Fruit fly (Drosophila melanogaster): ENCODE results near the gene Sld5.

The Sld5 gene

dm6 chr3R:26055214-26055632, 1.1 kb downstream of the Sld5 start, which contains the start of gene Cmpk:
Cmpk (minus strand) TSS chr3R:26055438.
- TF ChIP-seq CG14711 (tag; optimal IDR thresholded peaks at IDR 0.05) (peak; percentile 77), CG12768 (GFP tag; optimal IDR thresholded peaks at IDR 0.05) (peak; percentile 87), cic (GFP tag; optimal IDR thresholded peaks at IDR 0.05) (peak; percentile 84), Mnt (GFP tag; optimal IDR thresholded peaks at IDR 0.05) (peak; percentile 90), pad (GFP tag; optimal IDR thresholded peaks at IDR 0.05) (peak; percentile 84), toe (GFP tag; optimal IDR thresholded peaks at IDR 0.05) (peak; percentile 56), CG11617 (GFP tag; optimal IDR thresholded peaks at IDR 0.05) (peak; percentile 77), CG7045 (GFP tag; optimal IDR thresholded peaks at IDR 0.05) (peak; percentile 68), kay (GFP tag; ENCODE audit: borderline replicate concordance) (no peak), CG7101 (tag; optimal IDR thresholded peaks at IDR 0.05) (peak; percentile 94), Clk (GFP tag; optimal IDR thresholded peaks at IDR 0.05) (peak; percentile 37), CG5204 (GFP tag; optimal IDR thresholded peaks at IDR 0.05) (no peak), Crg-1 (GFP tag; optimal IDR thresholded peaks at IDR 0.05) (peak; percentile 95), Hr96 (GFP tag; optimal IDR thresholded peaks at IDR 0.05) (peak; percentile 73), CG33017 (tag; optimal IDR thresholded peaks at IDR 0.05) (peak; percentile 87), CG1620 (GFP tag; optimal IDR thresholded peaks at IDR 0.05) (peak; percentile 82), bab1 (GFP tag; optimal IDR thresholded peaks at IDR 0.05) (peak; percentile 90), cnc (optimal IDR thresholded peaks at IDR 0.05) (no peak), tj (GFP tag; optimal IDR thresholded peaks at IDR 0.05) (peak; percentile 99), ovo (GFP tag; optimal IDR thresholded peaks at IDR 0.05) (peak; percentile 51)

DNA sequence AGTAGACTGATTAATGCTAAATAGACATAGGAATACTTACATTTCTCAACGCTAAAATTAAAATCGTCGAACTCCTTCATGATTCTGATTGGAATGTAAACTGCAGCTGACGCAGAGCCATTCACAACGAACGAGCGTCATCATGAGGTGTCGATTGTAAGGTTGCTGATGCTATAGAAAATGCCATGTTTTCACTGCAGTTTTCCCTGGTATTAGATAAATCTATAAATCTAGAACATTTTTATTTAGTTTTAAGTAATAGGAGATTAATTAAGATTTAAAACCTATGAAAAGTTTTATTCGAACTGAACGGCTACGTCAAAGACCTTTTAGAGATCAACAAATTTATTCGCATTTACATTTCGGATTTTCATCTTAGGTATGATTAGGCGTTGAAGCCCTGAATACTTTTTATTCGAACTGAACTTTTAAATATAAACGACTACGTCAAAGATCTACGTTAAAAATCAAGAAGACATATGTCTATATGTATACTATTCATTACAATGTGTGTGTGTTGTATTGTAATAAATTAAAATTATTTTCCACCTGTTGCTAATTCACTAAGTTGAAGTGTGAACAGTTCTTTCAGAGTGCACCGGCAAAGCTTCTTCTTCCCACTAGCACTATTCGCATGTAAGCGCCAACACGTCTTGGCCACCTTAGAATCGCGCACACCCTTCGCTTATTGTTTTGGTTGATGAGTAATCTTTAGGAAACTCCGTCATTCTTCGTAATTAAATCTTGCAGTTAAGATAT, 4.0 kb downstream of the Sld5 start, which contains the start of the genes Exo84 and Vps2:
Gene Exo84, minus strand, starts transcription at position 108 of the 759 bp plus-strand sequence.
Gene Vps2, plus strand, starts transcription at position 672 of the 759 bp plus-strand sequence.
- TF ChIP-seq kay (GFP tag; ENCODE audit: borderline replicate concordance), result peak; percentile 86
- TF ChIP-seq CG1620 (GFP tag; optimal IDR thresholded peaks at IDR 0.05), result peak; percentile 68
- TF ChIP-seq CG7101 (tag; optimal IDR thresholded peaks at IDR 0.05), result peak; percentile 17
- peak; percentile 48 for TF ChIP-seq CG7045 (GFP tag; optimal IDR thresholded peaks at IDR 0.05)
- TF ChIP-seq ovo (GFP tag; optimal IDR thresholded peaks at IDR 0.05), result peak; percentile 54
- peak; percentile 27 for TF ChIP-seq pad (GFP tag; optimal IDR thresholded peaks at IDR 0.05)
- TF ChIP-seq cnc (optimal IDR thresholded peaks at IDR 0.05), result no peak
- no peak for TF ChIP-seq Hr96 (GFP tag; optimal IDR thresholded peaks at IDR 0.05)
- peak; percentile 39 for TF ChIP-seq CG12768 (GFP tag; optimal IDR thresholded peaks at IDR 0.05)
- peak; percentile 52 for TF ChIP-seq CG11617 (GFP tag; optimal IDR thresholded peaks at IDR 0.05)

DNA sequence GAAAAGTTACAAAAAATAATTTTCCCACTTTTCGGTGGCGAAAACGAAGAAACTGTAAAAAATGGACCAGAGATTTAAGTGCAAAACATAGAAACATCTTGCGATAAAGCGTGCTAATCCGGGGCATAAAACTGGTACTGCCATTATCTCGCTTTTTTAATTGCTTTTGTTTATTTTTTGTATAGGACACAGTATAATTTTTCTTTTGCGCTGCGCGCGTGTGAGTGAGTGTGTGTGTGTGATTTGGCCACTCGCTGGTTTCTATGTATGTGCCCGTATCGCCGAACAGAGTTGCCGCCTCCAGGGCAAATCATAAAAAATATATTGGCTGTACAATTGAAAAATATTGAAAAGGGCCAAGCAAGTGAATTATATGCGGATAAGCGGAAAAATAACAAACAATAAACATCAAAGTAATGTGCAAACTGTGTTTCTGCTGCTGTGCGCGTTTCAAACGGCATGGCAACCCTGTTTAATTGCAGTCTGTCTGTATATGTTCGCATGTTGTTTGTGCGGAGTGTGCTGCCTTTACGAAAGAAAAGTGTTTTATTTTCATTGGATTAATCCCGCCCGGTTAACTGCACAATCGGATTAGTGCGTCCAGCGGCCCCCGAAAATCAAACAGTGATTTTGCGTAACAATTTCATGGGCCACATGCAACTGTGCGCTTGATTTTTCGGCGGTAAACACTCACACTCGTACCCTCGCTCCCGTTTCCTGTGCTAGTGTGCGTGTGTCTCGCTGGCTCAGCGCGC, 14.0 kb downstream of the Sld5 start:
- TF ChIP-seq Hr96 (GFP tag; optimal IDR thresholded peaks at IDR 0.05), result peak; percentile 96
- TF ChIP-seq cic (GFP tag; optimal IDR thresholded peaks at IDR 0.05), result peak; percentile 54
- TF ChIP-seq cnc (optimal IDR thresholded peaks at IDR 0.05), result no peak
- peak; percentile 96 for TF ChIP-seq CG5204 (GFP tag; optimal IDR thresholded peaks at IDR 0.05)
- TF ChIP-seq CG11617 (GFP tag; optimal IDR thresholded peaks at IDR 0.05), result peak; percentile 95
- TF ChIP-seq toe (GFP tag; optimal IDR thresholded peaks at IDR 0.05), result peak; percentile 96
- TF ChIP-seq bab1 (GFP tag; optimal IDR thresholded peaks at IDR 0.05), result peak; percentile 93
- TF ChIP-seq CG1620 (GFP tag; optimal IDR thresholded peaks at IDR 0.05), result peak; percentile 87
- peak; percentile 67 for TF ChIP-seq ovo (GFP tag; optimal IDR thresholded peaks at IDR 0.05)
- TF ChIP-seq Clk (GFP tag; optimal IDR thresholded peaks at IDR 0.05), result peak; percentile 82
- TF ChIP-seq kay (GFP tag; ENCODE audit: borderline replicate concordance), result no peak
- peak; percentile 81 for TF ChIP-seq tj (GFP tag; optimal IDR thresholded peaks at IDR 0.05)
- peak; percentile 92 for TF ChIP-seq Crg-1 (GFP tag; optimal IDR thresholded peaks at IDR 0.05)
- TF ChIP-seq pad (GFP tag; optimal IDR thresholded peaks at IDR 0.05), result peak; percentile 70
- TF ChIP-seq CG12768 (GFP tag; optimal IDR thresholded peaks at IDR 0.05), result peak; percentile 93
- TF ChIP-seq CG14711 (tag; optimal IDR thresholded peaks at IDR 0.05), result peak; percentile 100
- peak; percentile 91 for TF ChIP-seq Mnt (GFP tag; optimal IDR thresholded peaks at IDR 0.05)
- peak; percentile 92 for TF ChIP-seq CG7101 (tag; optimal IDR thresholded peaks at IDR 0.05)
- peak; percentile 90 for TF ChIP-seq CG33017 (tag; optimal IDR thresholded peaks at IDR 0.05)
- TF ChIP-seq CG7045 (GFP tag; optimal IDR thresholded peaks at IDR 0.05), result peak; percentile 93

DNA sequence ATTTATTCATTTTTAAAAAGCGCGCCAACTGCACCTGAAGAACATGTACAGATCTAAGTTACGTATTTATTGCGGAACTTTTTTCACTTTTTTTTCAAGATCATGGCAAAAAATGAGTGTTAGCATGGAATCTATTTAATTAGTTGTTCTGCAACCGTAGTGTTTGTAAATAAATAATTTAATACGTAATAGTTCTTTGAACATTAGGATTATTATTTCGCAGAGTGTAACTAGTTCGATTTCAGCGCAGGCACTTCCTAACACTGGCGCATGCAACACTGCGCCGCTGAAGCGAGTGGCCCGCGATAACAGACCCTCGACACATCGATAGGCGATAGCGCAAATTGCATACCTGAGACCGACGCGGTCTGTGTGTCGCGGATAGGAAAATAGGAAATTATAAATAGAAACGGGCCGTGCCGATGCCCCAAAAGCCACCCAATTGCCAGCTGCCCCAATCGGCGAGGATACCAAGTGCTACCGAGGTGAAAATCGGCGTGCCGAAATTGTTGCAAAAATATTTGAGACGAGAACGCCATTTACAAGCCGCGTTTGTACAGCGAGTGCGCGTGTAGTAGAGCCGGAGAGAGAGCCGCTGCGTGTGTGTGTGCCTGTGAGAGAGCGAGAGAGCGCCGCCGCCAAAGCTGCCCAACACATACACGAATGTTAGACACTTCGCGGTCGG, 14.8 kb downstream of the Sld5 start, which contains the start of gene gro:
Gene gro, plus strand, starts transcription at position 320 of the 685 bp plus-strand sequence.
- TF ChIP-seq CG11617 (GFP tag; optimal IDR thresholded peaks at IDR 0.05), result peak; percentile 22
- TF ChIP-seq Hr96 (GFP tag; optimal IDR thresholded peaks at IDR 0.05), result peak; percentile 74
- TF ChIP-seq kay (GFP tag; ENCODE audit: borderline replicate concordance), result peak; percentile 91
- no peak for TF ChIP-seq cnc (optimal IDR thresholded peaks at IDR 0.05)
- peak; percentile 86 for TF ChIP-seq CG1620 (GFP tag; optimal IDR thresholded peaks at IDR 0.05)
- peak; percentile 68 for TF ChIP-seq CG7101 (tag; optimal IDR thresholded peaks at IDR 0.05)
- peak; percentile 65 for TF ChIP-seq pad (GFP tag; optimal IDR thresholded peaks at IDR 0.05)
- peak; percentile 60 for TF ChIP-seq CG33017 (tag; optimal IDR thresholded peaks at IDR 0.05)
- peak; percentile 79 for TF ChIP-seq ovo (GFP tag; optimal IDR thresholded peaks at IDR 0.05)
- peak; percentile 65 for TF ChIP-seq CG7045 (GFP tag; optimal IDR thresholded peaks at IDR 0.05)
- peak; percentile 86 for TF ChIP-seq Crg-1 (GFP tag; optimal IDR thresholded peaks at IDR 0.05)
- peak; percentile 68 for TF ChIP-seq Clk (GFP tag; optimal IDR thresholded peaks at IDR 0.05)
- TF ChIP-seq tj (GFP tag; optimal IDR thresholded peaks at IDR 0.05), result no peak
- TF ChIP-seq CG12768 (GFP tag; optimal IDR thresholded peaks at IDR 0.05), result peak; percentile 40
- no peak for TF ChIP-seq CG14711 (tag; optimal IDR thresholded peaks at IDR 0.05)
- peak; percentile 80 for TF ChIP-seq CG5204 (GFP tag; optimal IDR thresholded peaks at IDR 0.05)
- peak; percentile 79 for TF ChIP-seq Mnt (GFP tag; optimal IDR thresholded peaks at IDR 0.05)
- TF ChIP-seq bab1 (GFP tag; optimal IDR thresholded peaks at IDR 0.05), result peak; percentile 62
- peak; percentile 88 for TF ChIP-seq toe (GFP tag; optimal IDR thresholded peaks at IDR 0.05)
- TF ChIP-seq cic (GFP tag; optimal IDR thresholded peaks at IDR 0.05), result no peak

Data from whole organism, adult.